Fruit fly (Drosophila melanogaster) whole organism, embryonic: ENCODE results near the gene SMC3.
A peak's percentile ranks its signal among the peaks of the same experiment; 100 is the strongest.

Experiments
- CG10147 ChIP-seq: fragments of 200-800 bp; sonication (Bioruptor generic); optimal IDR thresholded peaks from 2 replicates; lab custom pipeline; 2019; ENCODE audit warnings: missing biosample characterization, mild to moderate bottlenecking, missing genetic modification characterization, moderate library complexity
- CG10654 ChIP-seq: fragments of 200-800 bp; sonication (Bioruptor generic); optimal IDR thresholded peaks from 2 replicates; lab custom pipeline; 2016; ENCODE audit warnings: missing biosample characterization, missing genetic modification characterization
- CG11723 ChIP-seq: fragments of 200-800 bp; sonication (Bioruptor generic); optimal IDR thresholded peaks from 2 replicates; lab custom pipeline; 2017; ENCODE audit warnings: missing biosample characterization, mild to moderate bottlenecking, missing genetic modification characterization
- CG12299 ChIP-seq: fragments of 200-800 bp; sonication (Bioruptor generic); optimal IDR thresholded peaks from 2 replicates; lab custom pipeline; 2018; ENCODE audit warnings: missing biosample characterization, mild to moderate bottlenecking, missing genetic modification characterization
- CG12391 ChIP-seq: fragments of 200-800 bp; sonication (Bioruptor generic); optimal IDR thresholded peaks from 3 replicates; lab custom pipeline; 2018; ENCODE audit warnings: missing biosample characterization, mild to moderate bottlenecking, missing genetic modification characterization, moderate library complexity
- CG14965 ChIP-seq: fragments of 200-800 bp; sonication (Bioruptor generic); optimal IDR thresholded peaks from 2 replicates; lab custom pipeline; 2016; ENCODE audit warnings: missing biosample characterization, missing genetic modification characterization, borderline replicate concordance
- CG1529 ChIP-seq: fragments of 200-800 bp; sonication (Bioruptor generic); optimal IDR thresholded peaks from 3 replicates; lab custom pipeline; 2018; ENCODE audit warnings: missing biosample characterization, missing genetic modification characterization
- CG2678 ChIP-seq: fragments of 200-800 bp; sonication (Bioruptor generic); optimal IDR thresholded peaks from 3 replicates; lab custom pipeline; 2019; ENCODE audit warnings: missing biosample characterization, mild to moderate bottlenecking, missing genetic modification characterization, moderate library complexity
- CG31365 ChIP-seq: fragments of 200-800 bp; sonication (Bioruptor generic); optimal IDR thresholded peaks from 2 replicates; lab custom pipeline; 2018; ENCODE audit warnings: missing biosample characterization, mild to moderate bottlenecking, missing genetic modification characterization
- CG33557 ChIP-seq: fragments of 200-800 bp; sonication (Bioruptor generic); optimal IDR thresholded peaks from 2 replicates; lab custom pipeline; 2019; ENCODE audit warnings: missing biosample characterization, mild to moderate bottlenecking, missing genetic modification characterization, moderate library complexity
- CG3407 ChIP-seq: fragments of 200-800 bp; sonication (Bioruptor generic); optimal IDR thresholded peaks from 2 replicates; lab custom pipeline; 2018; ENCODE audit warnings: missing biosample characterization, mild to moderate bottlenecking, missing genetic modification characterization
- CG34422 ChIP-seq: fragments of 200-800 bp; sonication (Bioruptor generic); IDR thresholded peaks from 3 replicates; pipeline ENCODE4 v1.3.6; 2022; ENCODE audit warnings: missing biosample characterization, missing genetic modification characterization
- CG5245 ChIP-seq: fragments of 200-800 bp; sonication (Bioruptor generic); optimal IDR thresholded peaks from 3 replicates; lab custom pipeline; 2016; ENCODE audit warnings: missing biosample characterization, missing genetic modification characterization
- CG6272 ChIP-seq: fragments of 200-800 bp; sonication (Bioruptor generic); IDR thresholded peaks from 2 replicates; pipeline ENCODE4 v1.3.6; 2022; ENCODE audit warnings: missing biosample characterization, missing genetic modification characterization
- CG6854 ChIP-seq: fragments of 200-800 bp; sonication (Bioruptor generic); optimal IDR thresholded peaks from 3 replicates; lab custom pipeline; 2017; ENCODE audit warnings: missing biosample characterization, mild to moderate bottlenecking, missing genetic modification characterization
- CG8281 ChIP-seq: fragments of 200-800 bp; sonication (Bioruptor generic); optimal IDR thresholded peaks from 2 replicates; lab custom pipeline; 2018; ENCODE audit warnings: missing biosample characterization, mild to moderate bottlenecking, missing genetic modification characterization, moderate library complexity
- CG8359 ChIP-seq: fragments of 200-800 bp; sonication (Bioruptor generic); optimal IDR thresholded peaks from 2 replicates; lab custom pipeline; 2017; ENCODE audit warnings: missing biosample characterization, mild to moderate bottlenecking, missing genetic modification characterization, borderline replicate concordance
- CG9609 ChIP-seq: fragments of 200-800 bp; sonication (Bioruptor generic); optimal IDR thresholded peaks from 3 replicates; lab custom pipeline; 2016; ENCODE audit warnings: missing biosample characterization, missing genetic modification characterization
- D19A ChIP-seq: fragments of 200-800 bp; optimal IDR thresholded peaks from 3 replicates; lab custom pipeline; 2019; ENCODE audit warnings: missing biosample characterization, mild to moderate bottlenecking, missing genetic modification characterization, moderate library complexity
- Dad ChIP-seq: fragments of 200-800 bp; sonication (Bioruptor generic); optimal IDR thresholded peaks from 3 replicates; lab custom pipeline; 2016; ENCODE audit warnings: missing biosample characterization, missing genetic modification characterization
- Dbx ChIP-seq: fragments of 200-800 bp; sonication (Bioruptor generic); IDR thresholded peaks from 3 replicates; pipeline ENCODE4 v1.3.6; 2022; ENCODE audit warnings: missing biosample characterization, missing genetic modification characterization
- Dek ChIP-seq: fragments of 200-800 bp; sonication (Bioruptor generic); optimal IDR thresholded peaks from 3 replicates; lab custom pipeline; 2019; ENCODE audit warnings: missing biosample characterization, mild to moderate bottlenecking, missing genetic modification characterization, moderate library complexity
- HLH3B ChIP-seq: fragments of 200-800 bp; sonication (Bioruptor generic); IDR thresholded peaks from 2 replicates; pipeline ENCODE4 v1.3.6; 2022; ENCODE audit warnings: missing biosample characterization, missing genetic modification characterization
- Jarid2 ChIP-seq: fragments of 200-800 bp; sonication (Bioruptor generic); optimal IDR thresholded peaks from 3 replicates; lab custom pipeline; 2017; ENCODE audit warnings: mild to moderate bottlenecking, missing biosample characterization, missing genetic modification reagents, missing genetic modification characterization
- Lpt ChIP-seq: fragments of >200 bp; optimal IDR thresholded peaks from 2 replicates; lab custom pipeline; 2018; ENCODE audit warnings: missing biosample characterization, missing genetic modification characterization
- MESR4 ChIP-seq: fragments of 200-800 bp; sonication (Bioruptor generic); optimal IDR thresholded peaks from 2 replicates; lab custom pipeline; 2018; ENCODE audit warnings: missing biosample characterization, mild to moderate bottlenecking, missing genetic modification characterization, moderate library complexity
- Med ChIP-seq: fragments of 200-800 bp; sonication (Bioruptor generic); peaks from one replicate; lab custom pipeline; 2016; ENCODE audit warnings: missing biosample characterization, missing genetic modification characterization, mild to moderate bottlenecking, inconsistent platforms, moderate library complexity
- Mrtf ChIP-seq: fragments of 200-800 bp; sonication (Bioruptor generic); IDR thresholded peaks from 3 replicates; pipeline ENCODE4 v1.3.6; 2022; ENCODE audit warnings: missing biosample characterization, missing genetic modification characterization
- NfI ChIP-seq: fragments of 200-800 bp; sonication (Bioruptor generic); optimal IDR thresholded peaks from 3 replicates; lab custom pipeline; 2018; ENCODE audit warnings: missing biosample characterization, mild to moderate bottlenecking, missing genetic modification characterization, moderate library complexity
- Tbp ChIP-seq: fragments of >200 bp; optimal IDR thresholded peaks from 2 replicates; lab custom pipeline; 2018; ENCODE audit warnings: missing biosample characterization, missing genetic modification characterization
- cad ChIP-seq: fragments of >200 bp; optimal IDR thresholded peaks from 2 replicates; lab custom pipeline; 2017; ENCODE audit warnings: missing biosample characterization, missing genetic modification characterization
- corto ChIP-seq: fragments of 200-800 bp; sonication (Bioruptor generic); optimal IDR thresholded peaks from 2 replicates; lab custom pipeline; 2016; ENCODE audit warnings: missing biosample characterization, mild to moderate bottlenecking, missing genetic modification characterization, moderate library complexity
- crol ChIP-seq: fragments of 200-800 bp; sonication (Bioruptor generic); IDR thresholded peaks from 2 replicates; pipeline ENCODE4 v1.3.6; 2022; ENCODE audit warnings: missing biosample characterization, missing genetic modification characterization
- ems ChIP-seq: fragments of 200-800 bp; sonication (Bioruptor generic); optimal IDR thresholded peaks from 3 replicates; lab custom pipeline; 2016; ENCODE audit warnings: missing biosample characterization, missing genetic modification characterization
- en ChIP-seq: fragments of 200-800 bp; sonication (Bioruptor generic); optimal IDR thresholded peaks from 2 replicates; lab custom pipeline; 2016; ENCODE audit warnings: missing biosample characterization, missing genetic modification characterization
- eyg ChIP-seq: fragments of 200-800 bp; sonication (Bioruptor generic); optimal IDR thresholded peaks from 3 replicates; lab custom pipeline; 2016; ENCODE audit warnings: missing biosample characterization, missing genetic modification characterization
- gcm2 ChIP-seq: fragments of 200-800 bp; sonication (Bioruptor generic); optimal IDR thresholded peaks from 2 replicates; lab custom pipeline; 2016; ENCODE audit warnings: missing biosample characterization, missing genetic modification characterization
- ham ChIP-seq: fragments of 200-800 bp; sonication (Bioruptor generic); IDR thresholded peaks from 2 replicates; pipeline ENCODE4 v1.3.6; 2022; ENCODE audit warnings: missing biosample characterization, missing genetic modification characterization
- hth ChIP-seq: fragments of >200 bp; optimal IDR thresholded peaks from 2 replicates; lab custom pipeline; 2017; ENCODE audit warnings: inconsistent platforms
- lbe ChIP-seq: fragments of 200-800 bp; sonication (Bioruptor generic); optimal IDR thresholded peaks from 2 replicates; lab custom pipeline; 2016; ENCODE audit warnings: missing biosample characterization, mild to moderate bottlenecking, missing genetic modification characterization
- mirr ChIP-seq: fragments of 200-800 bp; sonication (Bioruptor generic); optimal IDR thresholded peaks from 3 replicates; lab custom pipeline; 2018; ENCODE audit warnings: missing biosample characterization, mild to moderate bottlenecking, missing genetic modification characterization
- nau ChIP-seq: fragments of 200-800 bp; sonication (Bioruptor generic); optimal IDR thresholded peaks from 3 replicates; lab custom pipeline; 2017; ENCODE audit warnings: missing biosample characterization, mild to moderate bottlenecking, missing genetic modification characterization, missing genetic modification reagents
- org-1 ChIP-seq: fragments of 200-800 bp; sonication (Bioruptor generic); optimal IDR thresholded peaks from 2 replicates; lab custom pipeline; 2017; ENCODE audit warnings: missing biosample characterization, missing genetic modification characterization
- pan ChIP-seq, 4 experiments: fragments of >200 bp in 3 of 4; fragments of 200-800 bp in 1 of 4; sonication (Bioruptor generic) in 1 of 4; optimal IDR thresholded peaks in 3 of 4; IDR thresholded peaks in 1 of 4; 2 replicates each; pipeline versions ENCODE4 v1.3.6 to Lab custom; 2017 to 2022; ENCODE audit warnings: missing biosample characterization in 2 of 4, missing genetic modification characterization in 2 of 4, mixed read lengths in 1 of 4
- sc ChIP-seq, 3 experiments: fragments of >200 bp in 2 of 3; fragments of 200-800 bp in 1 of 3; sonication (Bioruptor generic) in 1 of 3; optimal IDR thresholded peaks; 2 replicates in 2 of 3; 3 replicates in 1 of 3; lab custom pipeline; 2017; ENCODE audit warnings: mild to moderate bottlenecking in 1 of 3, missing biosample characterization in 1 of 3, missing genetic modification characterization in 1 of 3, missing genetic modification reagents in 1 of 3
- sim ChIP-seq: fragments of 200-800 bp; sonication (Bioruptor generic); IDR thresholded peaks from 2 replicates; pipeline ENCODE4 v1.3.6; 2022; ENCODE audit warnings: missing biosample characterization, missing genetic modification characterization
- tup ChIP-seq: fragments of 200-800 bp; sonication (Bioruptor generic); optimal IDR thresholded peaks from 2 replicates; lab custom pipeline; 2016; ENCODE audit warnings: missing biosample characterization, mild to moderate bottlenecking, missing genetic modification characterization, moderate library complexity

Gene SMC3

dm6 chrX:16637594-16638485 is 44.6 kb upstream of the SMC3 start, which contains the start of gene RpS19a (continued):
- TF ChIP-seq CG12391 (tag; lab: Kevin White, UChicago) (peak; percentile 72), CG9609 (GFP tag; lab: Kevin White, UChicago) (peak; percentile 19), tup (no peak), Jarid2 (GFP tag; lab: Kevin White, UChicago) (peak; percentile 62), CG11723 (GFP tag; lab: Kevin White, UChicago) (peak; percentile 68), CG3407 (GFP tag; lab: Kevin White, UChicago) (peak; percentile 67), mirr (GFP tag; lab: Kevin White, UChicago) (peak; percentile 91), pan (optimal IDR thresholded peaks at IDR 0.05; lab: Kevin White, UChicago) (no peak), pan (GFP tag; optimal IDR thresholded peaks at IDR 0.05 in 1 of 2, IDR thresholded peaks at IDR 0.05 in 1 of 2) (peak in 1 of 2 experiments; percentile 72), eyg (peak; percentile 46), CG12299 (peak; percentile 63), ham (GFP tag; lab: Robert Waterston, UW) (peak; percentile 57; the same call in 1 of the 2 replicates), Dad (GFP tag; lab: Kevin White, UChicago) (peak; percentile 35), CG14965 (no peak), gcm2 (GFP tag; lab: Kevin White, UChicago) (peak; percentile 36), Med (peak; percentile 97), D19A (peak; percentile 48), MESR4 (GFP tag; lab: Kevin White, UChicago) (peak; percentile 98), CG6272 (GFP tag; lab: Robert Waterston, UW) (peak; percentile 47), sc (optimal IDR thresholded peaks at IDR 0.05; lab: Kevin White, UChicago) (no peak), sc (GFP tag; optimal IDR thresholded peaks at IDR 0.05; lab: Kevin White, UChicago) (peak; percentile 80), CG34422 (GFP tag; lab: Robert Waterston, UW) (peak; percentile 48; the same call in 1 of the 3 replicates), org-1 (peak; percentile 73), Dbx (peak; percentile 66), CG2678 (tag; lab: Kevin White, UChicago) (peak; percentile 70), sim (GFP tag; lab: Robert Waterston, UW) (peak; percentile 79), hth (no peak), en (peak; percentile 24), CG5245 (GFP tag; lab: Kevin White, UChicago) (peak; percentile 27), CG1529 (peak; percentile 81), nau (GFP tag; lab: Kevin White, UChicago) (peak; percentile 85), CG8281 (tag; lab: Kevin White, UChicago) (peak; percentile 39), CG10654 (peak; percentile 12), NfI (GFP tag; lab: Kevin White, UChicago) (peak; percentile 92), CG8359 (GFP tag; lab: Kevin White, UChicago) (peak; percentile 61), lbe (GFP tag; lab: Kevin White, UChicago) (peak; percentile 32), Mrtf (peak; percentile 66; the same call in 2 of the 3 replicates), cad (GFP tag; lab: Kevin White, UChicago) (no peak), Tbp (GFP tag; lab: Kevin White, UChicago) (no peak), Dek (tag; lab: Kevin White, UChicago) (peak; percentile 56), CG6854 (GFP tag; lab: Kevin White, UChicago) (peak; percentile 80), HLH3B (GFP tag; lab: Robert Waterston, UW) (peak; percentile 56), corto (GFP tag; lab: Kevin White, UChicago) (peak; percentile 2), ems (GFP tag; lab: Kevin White, UChicago) (peak; percentile 15), CG31365 (peak; percentile 81), crol (GFP tag; lab: Robert Waterston, UW) (0 out of 2 replicates have a peak, but pooled peaks have one; percentile 21), CG10147 (GFP tag; lab: Kevin White, UChicago) (peak; percentile 64), Lpt (GFP tag; lab: Kevin White, UChicago) (no peak), CG33557 (GFP tag; lab: Kevin White, UChicago) (peak; percentile 75)
